Worm (Caenorhabditis elegans) whole organism, L4/young adult: ENCODE data around the gene C34E10.9.

Experiments used
- W03F9.2 ChIP-seq: fragments of 150-350 bp; optimal IDR thresholded peaks from 2 replicates; lab custom pipeline; 2014; ENCODE audit warnings: missing biosample characterization, missing genetic modification characterization
- dao-5 ChIP-seq: sonication (generic microtip); optimal IDR thresholded peaks from 2 replicates; lab custom pipeline; 2016; ENCODE audit warnings: missing genotype, missing genetic modification characterization, moderate library complexity, missing compliant biosample characterization
- him-1 ChIP-seq: sonication (generic microtip); optimal IDR thresholded peaks from 2 replicates; lab custom pipeline; 2016; ENCODE audit warnings: missing genotype, missing genetic modification reagents, missing genetic modification characterization, missing compliant biosample characterization

Gene C34E10.9

DNA sequence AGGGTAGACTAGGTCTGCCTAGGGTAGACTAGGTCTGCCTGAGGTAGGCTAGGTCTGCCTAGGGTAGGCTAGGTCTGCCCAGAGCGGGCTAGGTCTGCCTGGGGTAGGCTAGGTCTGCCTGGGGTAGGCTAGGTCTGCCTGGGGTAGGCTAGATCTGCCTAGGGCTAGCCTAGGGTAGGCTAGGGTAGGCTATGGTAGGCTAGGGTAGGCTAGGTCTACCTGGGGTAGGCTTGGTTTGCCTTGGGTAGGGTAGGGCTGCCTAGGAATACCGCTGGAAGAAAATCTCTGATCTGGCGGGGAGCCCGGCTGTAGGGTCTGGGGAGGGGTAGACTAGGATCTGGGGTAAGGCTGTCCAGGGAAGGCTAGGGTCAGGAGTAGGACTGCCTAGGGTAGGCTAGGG lies 22.3 kb upstream of the C34E10.9 start:
- TF ChIP-seq W03F9.2 (no peak), dao-5 (no peak), him-1 (no peak)

ce11 chrIII:5280228-5280627 lies 17.0 kb upstream of the C34E10.9 start:
- TF ChIP-seq W03F9.2 (no peak), him-1 (no peak), dao-5 (no peak)

DNA sequence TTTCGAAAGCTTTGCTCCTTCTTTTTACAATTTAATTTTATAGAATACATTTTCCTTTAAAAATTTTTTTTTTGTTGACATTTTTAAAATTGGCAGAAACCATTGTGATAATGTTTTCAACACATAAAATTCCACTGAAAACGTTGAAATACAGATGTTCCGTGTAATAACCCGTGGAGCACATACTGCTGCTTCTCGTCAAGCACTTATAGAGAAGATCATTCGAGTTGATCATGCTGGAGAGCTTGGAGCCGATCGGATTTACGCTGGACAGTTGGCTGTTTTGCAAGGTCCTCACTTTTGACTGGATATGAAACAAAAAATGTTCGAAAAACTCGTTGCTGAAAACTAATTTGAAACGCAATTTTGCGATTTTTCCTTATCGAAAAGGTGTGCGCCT lies 14.5 kb upstream of the C34E10.9 start, which contains the start of gene clk-1:
clk-1 (plus strand) TSS at position 155 of the 400 bp plus-strand sequence.
- TF ChIP-seq him-1 (no peak), dao-5 (no peak), W03F9.2 (no peak)

ce11 chrIII:5274715-5275355 lies 11.6 kb upstream of the C34E10.9 start, which contains the start of the genes daf-41 and toc-1:
Gene daf-41, minus strand, starts transcription at chrIII:5274765.
Gene toc-1, plus strand, starts transcription at chrIII:5275251.
- TF ChIP-seq dao-5: no peak
- TF ChIP-seq him-1: no peak
- TF ChIP-seq W03F9.2: peak; percentile 75

DNA sequence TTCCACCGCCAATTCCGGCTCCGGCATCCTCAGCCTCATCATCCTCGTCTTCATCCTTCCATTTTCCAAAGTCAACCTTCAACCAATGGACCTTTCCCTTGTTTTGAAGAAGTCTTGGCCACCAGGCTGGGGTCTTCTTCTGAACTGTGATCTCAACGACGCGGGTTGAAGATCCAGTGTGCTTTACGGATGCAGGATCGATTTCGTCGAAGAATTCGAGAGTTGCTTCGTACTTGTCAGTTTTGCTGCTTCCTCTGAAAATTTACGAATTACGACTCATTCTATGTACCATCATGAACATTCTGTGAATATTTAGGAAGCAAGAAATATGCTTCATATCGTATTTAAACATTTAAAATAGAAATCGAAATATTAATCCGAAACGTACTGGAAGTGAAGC lies 11.1 kb upstream of the C34E10.9 start:
- TF ChIP-seq W03F9.2 (no peak), him-1 (no peak), dao-5 (no peak)

ce11 chrIII:5273396-5273857 lies 10.2 kb upstream of the C34E10.9 start, which contains the start of gene ztf-8:
Gene ztf-8, minus strand, starts transcription at chrIII:5273471.
- TF ChIP-seq W03F9.2: no peak
- no peak for TF ChIP-seq him-1
- TF ChIP-seq dao-5: no peak

ce11 chrIII:5269814-5270213 lies 6.6 kb upstream of the C34E10.9 start, which contains the start of gene ZC395.4:
Gene ZC395.4, plus strand, starts transcription at chrIII:5270114.
- TF ChIP-seq W03F9.2: no peak
- no peak for TF ChIP-seq him-1
- no peak for TF ChIP-seq dao-5

DNA sequence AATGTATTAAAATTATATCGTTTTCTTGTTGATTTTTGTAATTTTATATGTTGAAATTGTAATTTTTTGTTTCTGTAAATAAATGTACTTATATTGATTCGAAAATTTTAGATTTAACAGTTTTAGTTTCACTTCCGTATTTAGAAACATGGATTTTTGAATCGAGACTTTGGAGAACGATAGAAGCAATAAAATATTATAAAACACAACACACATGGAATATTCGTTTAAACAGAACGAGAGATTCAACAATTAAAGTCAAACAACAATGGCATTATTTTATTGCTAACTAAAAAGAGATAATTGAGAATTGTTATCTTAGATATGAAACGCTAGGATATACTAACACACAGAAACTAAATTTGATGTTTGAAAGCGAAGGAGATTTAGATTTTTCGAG lies 5.3 kb upstream of the C34E10.9 start:
- TF ChIP-seq dao-5 (no peak), him-1 (no peak), W03F9.2 (no peak)

DNA sequence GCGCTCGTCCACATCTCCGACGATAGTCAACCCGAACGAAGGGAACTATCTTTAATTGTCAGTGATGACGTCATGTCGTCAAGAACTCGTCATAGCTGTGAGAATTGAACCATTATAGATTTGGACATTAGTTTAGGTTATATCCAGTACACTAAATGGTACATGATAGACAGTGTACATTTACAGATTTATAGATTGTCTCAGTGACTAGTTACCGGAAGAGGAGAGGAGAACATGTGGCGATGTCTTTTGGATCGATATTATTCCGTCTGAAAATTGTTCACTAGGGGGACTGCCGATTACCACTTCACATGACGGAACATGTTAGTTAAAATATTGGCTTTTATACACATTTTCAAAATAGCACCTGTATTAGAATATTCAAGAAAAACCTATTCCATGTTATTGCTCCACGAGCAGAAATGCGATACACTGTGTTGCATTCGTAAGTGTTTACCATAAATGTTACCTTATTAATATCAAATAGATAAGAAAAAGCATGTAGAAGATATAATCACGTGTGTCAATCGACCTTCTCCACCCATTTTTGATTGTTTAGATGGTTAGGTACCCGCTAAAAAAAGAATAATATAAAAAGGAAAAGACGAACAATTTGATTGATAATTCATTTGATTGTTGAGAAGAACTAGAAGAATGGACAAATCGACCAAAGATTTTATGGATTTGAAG lies 4.2 kb upstream of the C34E10.9 start, which contains the start of gene ZC395.5:
ZC395.5 (plus strand) TSS at position 632 of the 690 bp plus-strand sequence.
- no peak for TF ChIP-seq dao-5
- TF ChIP-seq W03F9.2: no peak
- no peak for TF ChIP-seq him-1

- no peak for TF ChIP-seq dao-5
Observed at ce11 chrIII:5264813-5265212, 1.6 kb upstream of the C34E10.9 start, which contains the start of gene gro-1. Gene gro-1, plus strand, starts transcription at chrIII:5265113.

DNA sequence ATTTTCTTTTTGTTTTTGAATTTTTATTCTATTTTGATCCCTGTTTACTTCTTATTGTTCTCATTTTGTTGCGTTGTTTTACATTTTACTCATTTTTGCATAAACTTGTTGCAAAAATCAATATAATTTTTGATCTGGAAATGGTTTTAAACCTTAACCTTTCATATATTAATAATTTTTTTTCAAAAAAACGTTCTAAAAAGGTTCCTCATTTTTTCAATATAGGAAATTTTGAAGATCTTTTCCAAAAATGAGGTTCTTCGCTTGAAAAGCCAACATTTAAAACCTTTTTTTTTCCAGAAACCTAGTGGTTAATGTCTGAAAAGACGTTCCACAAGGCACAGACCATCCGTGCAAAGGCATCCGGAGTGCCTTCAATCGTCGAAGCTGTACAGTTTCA lies 2.8 kb downstream of the C34E10.9 start, which contains the start of gene gop-3:
gop-3 (plus strand) TSS at position 301 of the 400 bp plus-strand sequence.
- TF ChIP-seq him-1: no peak
- TF ChIP-seq W03F9.2: no peak
- no peak for TF ChIP-seq dao-5

ce11 chrIII:5258918-5259317 lies 4.3 kb downstream of the C34E10.9 start, which contains the start of gene gop-2:
Gene gop-2, plus strand, starts transcription at chrIII:5259023.
- TF ChIP-seq dao-5 (no peak), W03F9.2 (no peak)

ce11 chrIII:5254108-5254507 lies 9.1 kb downstream of the C34E10.9 start, which contains the start of the genes sumv-1 and gop-1:
Gene sumv-1, minus strand, starts transcription at chrIII:5254187.
Gene gop-1, plus strand, starts transcription at chrIII:5254438.
- no peak for TF ChIP-seq W03F9.2
- TF ChIP-seq him-1: no peak
- TF ChIP-seq dao-5: no peak

DNA sequence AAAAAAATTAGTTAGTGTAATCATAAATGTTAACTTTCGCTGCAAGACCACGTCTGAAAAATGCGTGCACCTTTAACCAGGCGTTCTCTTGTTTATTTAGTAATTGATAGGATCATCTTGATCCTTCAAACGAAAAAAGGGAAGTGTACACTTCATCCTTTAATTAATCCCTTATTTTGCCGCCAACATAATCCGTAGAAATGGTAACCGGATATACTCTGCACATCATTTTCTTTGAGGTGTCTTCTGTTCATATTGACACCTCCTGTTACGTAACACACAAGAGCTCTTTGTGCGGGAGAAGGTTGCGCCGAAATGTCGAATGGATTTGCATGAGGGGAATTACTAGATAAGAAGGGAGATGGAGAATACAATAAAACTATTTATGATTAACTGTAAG lies 14.5 kb downstream of the C34E10.9 start:
- no peak for TF ChIP-seq W03F9.2
- no peak for TF ChIP-seq dao-5
- TF ChIP-seq him-1: no peak

DNA sequence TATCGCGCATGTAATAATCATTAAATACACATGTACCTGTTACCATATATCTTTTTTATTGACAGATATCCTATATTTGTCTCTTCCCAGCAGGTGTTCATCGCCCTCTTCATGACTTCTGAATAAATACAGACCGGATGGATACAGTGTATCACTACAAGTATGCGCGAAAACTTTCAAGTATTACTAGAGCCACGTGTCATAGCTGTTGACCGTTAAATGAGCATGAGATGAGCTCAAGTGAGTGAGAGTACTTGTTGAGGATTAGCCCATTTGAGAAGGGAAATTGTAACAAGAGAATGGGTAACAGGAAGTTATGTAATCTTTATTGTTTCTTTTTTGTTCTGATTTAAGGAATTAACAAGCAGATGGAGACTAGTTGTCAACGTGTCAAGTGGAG lies 18.1 kb downstream of the C34E10.9 start:
- no peak for TF ChIP-seq W03F9.2
- TF ChIP-seq dao-5: no peak
- no peak for TF ChIP-seq him-1

- TF ChIP-seq him-1 (no peak), W03F9.2 (no peak), dao-5 (no peak)
Observed at ce11 chrIII:5244539-5244938, 18.7 kb downstream of the C34E10.9 start, which contains the start of gene cnd-1. Gene cnd-1, minus strand, starts transcription at chrIII:5244639.
